Worm (Caenorhabditis elegans) whole organism, late embryonic: ENCODE results near the gene F19C6.4.

Source experiments
- C08G9.2 ChIP-seq: sonication (generic microtip); optimal IDR thresholded peaks from 2 replicates; lab custom pipeline; 2016; ENCODE audit warnings: mild to moderate bottlenecking, missing genetic modification characterization, moderate library complexity, missing compliant biosample characterization
- C38D4.7 ChIP-seq: fragments of 200-800 bp; sonication (Bioruptor generic); optimal IDR thresholded peaks from 2 replicates; lab custom pipeline; 2018; ENCODE audit warnings: mild to moderate bottlenecking, missing genetic modification characterization, moderate library complexity, missing compliant biosample characterization
- F13H6.1 ChIP-seq: sonication (generic microtip); optimal IDR thresholded peaks from 2 replicates; lab custom pipeline; 2016; ENCODE audit warnings: missing genetic modification characterization, missing compliant biosample characterization
- K02D7.2 ChIP-seq: sonication (generic microtip); optimal IDR thresholded peaks from 2 replicates; lab custom pipeline; 2017; ENCODE audit warnings: mild to moderate bottlenecking, missing genetic modification characterization, missing compliant biosample characterization
- T23F11.4 ChIP-seq: fragments of 200-800 bp; sonication (Bioruptor generic); optimal IDR thresholded peaks from 2 replicates; lab custom pipeline; 2018; ENCODE audit warnings: mild to moderate bottlenecking, missing genetic modification characterization, missing compliant biosample characterization
- Y22D7AL.16 ChIP-seq: sonication (generic microtip); optimal IDR thresholded peaks from 2 replicates; lab custom pipeline; 2016; ENCODE audit warnings: missing genetic modification characterization, missing compliant biosample characterization
- ama-1 ChIP-seq: fragments of 150-350 bp; optimal IDR thresholded peaks from 2 replicates; lab custom pipeline; 2014
- ceh-14 ChIP-seq: sonication (generic microtip); optimal IDR thresholded peaks from 2 replicates; lab custom pipeline; 2016; ENCODE audit warnings: missing genotype, missing genetic modification characterization, missing compliant biosample characterization
- ceh-18 ChIP-seq: sonication (generic microtip); optimal IDR thresholded peaks from 2 replicates; lab custom pipeline; 2016; ENCODE audit warnings: missing genetic modification characterization, missing compliant biosample characterization
- ceh-19 ChIP-seq: fragments of 200-800 bp; sonication (Bioruptor generic); optimal IDR thresholded peaks from 2 replicates; lab custom pipeline; 2018; ENCODE audit warnings: mild to moderate bottlenecking, missing genetic modification characterization, missing compliant biosample characterization
- ceh-22 ChIP-seq: sonication (generic microtip); optimal IDR thresholded peaks from 2 replicates; lab custom pipeline; 2017; ENCODE audit warnings: missing biosample characterization, missing genetic modification characterization
- ceh-24 ChIP-seq: sonication (generic microtip); optimal IDR thresholded peaks from 2 replicates; lab custom pipeline; 2016; ENCODE audit warnings: mild to moderate bottlenecking, missing genetic modification characterization, missing compliant biosample characterization
- ceh-31 ChIP-seq: sonication (generic microtip); optimal IDR thresholded peaks from 2 replicates; lab custom pipeline; 2016; ENCODE audit warnings: missing genetic modification characterization, missing compliant biosample characterization
- ceh-34 ChIP-seq: sonication (generic microtip); optimal IDR thresholded peaks from 2 replicates; lab custom pipeline; 2016; ENCODE audit warnings: mild to moderate bottlenecking, missing genetic modification characterization, missing compliant biosample characterization
- ceh-45 ChIP-seq: fragments of 200-800 bp; sonication (Bioruptor generic); IDR thresholded peaks from 2 replicates; pipeline ENCODE4 v1.3.6; 2022; ENCODE audit warnings: missing genetic modification reagents, missing genetic modification characterization, missing compliant biosample characterization
- ceh-48 ChIP-seq: sonication (generic microtip); optimal IDR thresholded peaks from 2 replicates; lab custom pipeline; 2016; ENCODE audit warnings: missing genetic modification characterization, inconsistent platforms, missing compliant biosample characterization
- dmd-4 ChIP-seq: sonication (generic microtip); optimal IDR thresholded peaks from 2 replicates; lab custom pipeline; 2016; ENCODE audit warnings: borderline replicate concordance, missing genetic modification characterization, missing compliant biosample characterization
- dve-1 ChIP-seq: sonication (generic microtip); optimal IDR thresholded peaks from 2 replicates; lab custom pipeline; 2017; ENCODE audit warnings: antibody characterized with exemption, mild to moderate bottlenecking, missing genetic modification characterization, missing compliant biosample characterization
- elt-2 ChIP-seq: sonication (generic microtip); optimal IDR thresholded peaks from 2 replicates; lab custom pipeline; 2016; ENCODE audit warnings: missing genetic modification reagents, missing genetic modification characterization, missing compliant biosample characterization
- elt-4 ChIP-seq: sonication (generic microtip); optimal IDR thresholded peaks from 2 replicates; lab custom pipeline; 2016; ENCODE audit warnings: missing genetic modification characterization, missing compliant biosample characterization
- ets-4 ChIP-seq: sonication (generic microtip); optimal IDR thresholded peaks from 2 replicates; lab custom pipeline; 2016; ENCODE audit warnings: missing genetic modification characterization, missing compliant biosample characterization
- fax-1 ChIP-seq: sonication (generic microtip); optimal IDR thresholded peaks from 2 replicates; lab custom pipeline; 2016; ENCODE audit warnings: missing genotype, missing genetic modification characterization, missing compliant biosample characterization
- fkh-6 ChIP-seq: sonication (generic microtip); optimal IDR thresholded peaks from 2 replicates; lab custom pipeline; 2016; ENCODE audit warnings: missing genetic modification characterization, missing compliant biosample characterization
- hlh-13 ChIP-seq: fragments of 200-800 bp; sonication (Bioruptor generic); optimal IDR thresholded peaks from 2 replicates; lab custom pipeline; 2018; ENCODE audit warnings: mild to moderate bottlenecking, missing genetic modification characterization, missing compliant biosample characterization
- hlh-15 ChIP-seq: sonication (generic microtip); optimal IDR thresholded peaks from 2 replicates; lab custom pipeline; 2016; ENCODE audit warnings: missing genetic modification characterization, missing compliant biosample characterization
- hlh-30 ChIP-seq: sonication (generic microtip); optimal IDR thresholded peaks from 2 replicates; lab custom pipeline; 2017; ENCODE audit warnings: antibody characterized with exemption, missing genetic modification characterization, missing compliant biosample characterization; ENCODE audit not compliant: insufficient read depth
- hlh-8 ChIP-seq: sonication (generic microtip); optimal IDR thresholded peaks from 2 replicates; lab custom pipeline; 2016; ENCODE audit warnings: missing genotype, missing genetic modification characterization, missing compliant biosample characterization
- lin-11 ChIP-seq: fragments of 200-800 bp; sonication (Bioruptor generic); optimal IDR thresholded peaks from 2 replicates; lab custom pipeline; 2018; ENCODE audit warnings: mild to moderate bottlenecking, missing genetic modification characterization, missing compliant biosample characterization
- madf-2 ChIP-seq: sonication (generic microtip); optimal IDR thresholded peaks from 2 replicates; lab custom pipeline; 2017; ENCODE audit warnings: missing genetic modification characterization, missing compliant biosample characterization
- mec-3 ChIP-seq: sonication (generic microtip); optimal IDR thresholded peaks from 2 replicates; lab custom pipeline; 2016; ENCODE audit warnings: borderline replicate concordance, missing genetic modification characterization, missing compliant biosample characterization
- nfya-1 ChIP-seq: sonication (generic microtip); optimal IDR thresholded peaks from 2 replicates; lab custom pipeline; 2017; ENCODE audit warnings: missing genetic modification characterization, mild to moderate bottlenecking, missing compliant biosample characterization, antibody characterized with exemption, moderate library complexity
- nhr-11 ChIP-seq: fragments of 150-350 bp; optimal IDR thresholded peaks from 2 replicates; lab custom pipeline; 2014; ENCODE audit warnings: missing biosample characterization, missing genetic modification characterization
- nhr-232 ChIP-seq: sonication (generic microtip); optimal IDR thresholded peaks from 2 replicates; lab custom pipeline; 2016; ENCODE audit warnings: missing genetic modification characterization, missing compliant biosample characterization
- npax-4 ChIP-seq: sonication (generic microtip); optimal IDR thresholded peaks from 2 replicates; lab custom pipeline; 2016; ENCODE audit warnings: missing genetic modification characterization, missing compliant biosample characterization
- pat-9 ChIP-seq: fragments of 200-800 bp; sonication (Bioruptor generic); optimal IDR thresholded peaks from 2 replicates; lab custom pipeline; 2018; ENCODE audit warnings: mild to moderate bottlenecking, missing genetic modification characterization, moderate library complexity, missing compliant biosample characterization
- pqm-1 ChIP-seq: sonication (generic microtip); optimal IDR thresholded peaks from 2 replicates; lab custom pipeline; 2016; ENCODE audit warnings: missing genetic modification characterization, missing compliant biosample characterization
- pros-1 ChIP-seq: fragments of 150-350 bp; optimal IDR thresholded peaks from 2 replicates; lab custom pipeline; 2014; ENCODE audit warnings: missing biosample characterization, missing genetic modification reagents, missing genetic modification characterization
- sdc-2 ChIP-seq: sonication (generic microtip); optimal IDR thresholded peaks from 2 replicates; lab custom pipeline; 2016; ENCODE audit warnings: missing genotype, missing genetic modification characterization, missing compliant biosample characterization
- sox-2 ChIP-seq: fragments of 200-800 bp; sonication (Bioruptor generic); IDR thresholded peaks from 2 replicates; pipeline ENCODE4 v1.3.6; 2022; ENCODE audit warnings: missing genetic modification reagents, missing genetic modification characterization, missing compliant biosample characterization
- sox-4 ChIP-seq: sonication (generic microtip); optimal IDR thresholded peaks from 2 replicates; lab custom pipeline; 2017; ENCODE audit warnings: mild to moderate bottlenecking, missing genetic modification characterization, inconsistent platforms, missing compliant biosample characterization
- syd-9 ChIP-seq: sonication (generic microtip); optimal IDR thresholded peaks from 2 replicates; lab custom pipeline; 2016; ENCODE audit warnings: mild to moderate bottlenecking, missing genetic modification characterization, moderate library complexity, missing compliant biosample characterization
- ttx-3 ChIP-seq: sonication (generic microtip); optimal IDR thresholded peaks from 2 replicates; lab custom pipeline; 2016; ENCODE audit warnings: missing genetic modification reagents, missing genetic modification characterization, missing compliant biosample characterization
- unc-3 ChIP-seq, 2 experiments: fragments of 200-800 bp in 1 of 2; sonication (Bioruptor generic) in 1 of 2; sonication (generic microtip) in 1 of 2; conservative IDR thresholded peaks in 1 of 2; optimal IDR thresholded peaks in 1 of 2; 2 replicates each; pipeline versions ENCODE4 v1.3.6 to Lab custom; 2016 to 2022; ENCODE audit warnings: missing compliant biosample characterization in 2 of 2, missing genetic modification characterization in 2 of 2, missing genetic modification reagents in 1 of 2
- unc-42 ChIP-seq: sonication (generic microtip); optimal IDR thresholded peaks from 2 replicates; lab custom pipeline; 2016; ENCODE audit warnings: missing genotype, missing genetic modification characterization, missing compliant biosample characterization
- unc-55 ChIP-seq: sonication (generic microtip); optimal IDR thresholded peaks from 2 replicates; lab custom pipeline; 2017; ENCODE audit warnings: missing biosample characterization, missing genetic modification reagents, missing genetic modification characterization
- zip-5 ChIP-seq: sonication (generic microtip); optimal IDR thresholded peaks from 2 replicates; lab custom pipeline; 2016; ENCODE audit warnings: missing genetic modification characterization, missing compliant biosample characterization
- ztf-16 ChIP-seq: sonication (generic microtip); optimal IDR thresholded peaks from 2 replicates; lab custom pipeline; 2017; ENCODE audit warnings: missing genetic modification characterization, missing compliant biosample characterization

F19C6.4 gene

DNA sequence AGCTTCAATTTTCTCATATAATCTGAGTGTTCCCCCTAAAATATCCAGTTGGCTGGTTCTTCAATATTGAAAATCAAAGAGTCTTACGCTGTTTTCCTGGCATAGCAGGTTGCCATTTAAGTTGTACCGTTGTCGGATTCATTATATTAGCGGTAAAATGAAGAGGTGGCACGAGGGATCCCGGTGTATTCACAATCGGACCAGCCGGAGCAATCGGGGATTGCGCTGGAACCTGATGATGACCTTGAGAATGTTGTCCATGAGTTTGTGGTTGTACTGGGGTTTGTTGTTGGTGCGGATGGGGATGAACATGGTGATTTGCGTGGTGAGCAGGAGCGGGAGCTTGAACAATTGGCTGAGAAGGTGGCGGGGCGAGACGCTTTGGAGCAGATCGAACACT is 26.6 kb upstream of the F19C6.4 start:
- no peak for TF ChIP-seq syd-9 (tag; lab: Kevin White, UChicago)
- TF ChIP-seq zip-5, result no peak
- no peak for TF ChIP-seq hlh-13 (GFP tag; lab: Kevin White, UChicago)
- no peak for TF ChIP-seq pat-9 (tag; lab: Kevin White, UChicago)
- TF ChIP-seq elt-4 (tag; lab: Kevin White, UChicago), result no peak
- no peak for TF ChIP-seq nfya-1 (tag; lab: Kevin White, UChicago)
- TF ChIP-seq ceh-14, result no peak
- no peak for TF ChIP-seq ama-1 (lab: Kevin White, UChicago)
- TF ChIP-seq nhr-232 (tag; lab: Kevin White, UChicago), result no peak
- no peak for TF ChIP-seq ceh-45
- no peak for TF ChIP-seq pqm-1 (tag; lab: Kevin White, UChicago)
- TF ChIP-seq pros-1 (tag; lab: Kevin White, UChicago), result no peak
- no peak for TF ChIP-seq madf-2
- no peak for TF ChIP-seq C38D4.7 (GFP tag; lab: Kevin White, UChicago)
- no peak for TF ChIP-seq hlh-15
- no peak for TF ChIP-seq sox-4
- no peak for TF ChIP-seq ceh-34 (tag; lab: Kevin White, UChicago)
- TF ChIP-seq ceh-22, result no peak
- no peak for TF ChIP-seq ceh-19 (GFP tag; lab: Kevin White, UChicago)
- TF ChIP-seq unc-42 (tag; lab: Kevin White, UChicago), result no peak

DNA sequence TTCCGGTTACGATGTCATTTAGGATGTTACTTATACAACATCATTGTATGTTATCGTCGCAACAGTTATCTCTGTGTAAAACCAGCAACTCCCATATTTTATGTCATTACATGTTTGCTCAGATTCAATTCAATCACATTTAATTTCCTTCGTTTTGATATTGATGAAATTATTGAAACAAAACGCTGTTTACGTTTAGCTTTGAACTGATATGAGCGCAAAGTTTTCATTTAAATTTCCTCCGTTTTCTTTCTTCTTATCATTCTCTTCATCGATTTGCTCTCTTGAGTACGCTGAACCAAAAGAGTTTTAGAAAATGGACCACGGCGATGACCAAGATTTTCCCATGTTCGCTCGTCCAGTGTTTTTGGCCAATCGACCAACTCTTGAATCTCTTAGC is 13.0 kb upstream of the F19C6.4 start, which contains the start of gene sek-6:
TSS of gene sek-6 (plus strand) at position 315 of the 400 bp plus-strand sequence.
- TF ChIP-seq ets-4 (tag; lab: Kevin White, UChicago), result no peak
- no peak for TF ChIP-seq hlh-30 (tag; lab: Kevin White, UChicago)
- TF ChIP-seq dmd-4 (tag; lab: Kevin White, UChicago), result no peak
- no peak for TF ChIP-seq mec-3 (tag; lab: Kevin White, UChicago)
- no peak for TF ChIP-seq ceh-19 (GFP tag; lab: Kevin White, UChicago)
- TF ChIP-seq elt-4 (tag; lab: Kevin White, UChicago), result no peak
- TF ChIP-seq sox-2 (GFP tag; lab: Robert Waterston, UW), result no peak
- TF ChIP-seq ztf-16 (tag; lab: Kevin White, UChicago), result no peak
- TF ChIP-seq ceh-18 (tag; lab: Kevin White, UChicago), result no peak
- TF ChIP-seq ttx-3, result no peak
- no peak for TF ChIP-seq nhr-11 (tag; lab: Kevin White, UChicago)
- TF ChIP-seq ceh-45, result no peak
- no peak for TF ChIP-seq npax-4 (tag; lab: Kevin White, UChicago)

DNA sequence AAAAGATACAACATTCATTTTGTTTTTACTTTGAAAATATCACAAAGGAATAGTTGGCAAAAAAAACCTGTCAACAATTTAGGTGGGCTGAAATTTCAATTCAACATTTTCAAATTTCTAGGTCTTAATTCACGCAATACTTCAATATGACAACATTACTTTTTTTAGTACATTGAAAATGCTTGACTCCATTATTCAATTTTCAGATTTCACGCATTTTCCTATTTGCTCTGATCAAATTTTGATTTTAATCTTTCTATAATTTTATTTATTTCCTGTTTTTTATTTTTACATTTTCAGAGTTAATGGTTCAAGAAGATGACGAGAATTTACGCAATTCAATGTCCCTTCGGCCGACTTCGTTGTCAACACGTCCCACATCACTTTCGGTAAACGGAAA is 9.7 kb upstream of the F19C6.4 start, which contains the start of gene mkk-4:
TSS of gene mkk-4 (plus strand) at position 301 of the 400 bp plus-strand sequence.
- no peak for TF ChIP-seq sdc-2
- TF ChIP-seq hlh-8, result no peak
- TF ChIP-seq syd-9 (tag; lab: Kevin White, UChicago), result no peak
- no peak for TF ChIP-seq fkh-6
- TF ChIP-seq, all 69 proteins: peak for 0

DNA sequence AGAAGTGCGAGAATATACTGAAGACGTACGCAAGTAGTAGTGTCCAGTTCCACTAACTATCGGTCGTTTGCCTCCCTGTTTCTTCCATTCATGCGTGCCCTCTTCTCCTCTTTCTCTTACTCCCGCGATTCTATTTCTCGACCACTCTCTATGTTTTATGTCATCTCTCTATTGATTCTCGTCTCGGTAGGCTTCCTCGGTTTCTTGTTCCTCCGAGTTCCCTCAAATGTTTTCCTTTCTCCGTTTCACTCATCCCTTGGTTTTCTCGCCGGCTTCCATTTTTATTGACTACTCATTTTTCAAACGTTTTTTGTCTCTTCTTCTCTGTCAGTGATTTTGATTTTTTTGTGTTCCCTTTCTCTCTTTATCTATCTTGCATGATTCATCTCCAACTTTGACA is 8.5 kb upstream of the F19C6.4 start:
- TF ChIP-seq C08G9.2 (tag; lab: Kevin White, UChicago) (no peak), ceh-34 (tag; lab: Kevin White, UChicago) (peak; percentile 64), K02D7.2 (tag; lab: Kevin White, UChicago) (no peak), unc-3 (GFP tag; conservative IDR thresholded peaks at IDR 0.05; lab: Robert Waterston, UW) (no peak), unc-3 (tag; optimal IDR thresholded peaks at IDR 0.05; lab: Kevin White, UChicago) (no peak), T23F11.4 (GFP tag; lab: Kevin White, UChicago) (no peak), unc-42 (tag; lab: Kevin White, UChicago) (peak; percentile 61), ceh-24 (no peak), lin-11 (no peak), pqm-1 (tag; lab: Kevin White, UChicago) (no peak), Y22D7AL.16 (no peak), elt-2 (tag; lab: Kevin White, UChicago) (no peak), F13H6.1 (peak; percentile 0), dve-1 (tag; lab: Kevin White, UChicago) (no peak), ceh-31 (tag; lab: Kevin White, UChicago) (peak; percentile 46), zip-5 (no peak), ceh-18 (tag; lab: Kevin White, UChicago) (peak; percentile 65), fax-1 (tag; lab: Kevin White, UChicago) (no peak), ceh-48 (tag; lab: Kevin White, UChicago) (peak; percentile 60), nhr-11 (tag; lab: Kevin White, UChicago) (no peak), elt-4 (tag; lab: Kevin White, UChicago) (no peak), madf-2 (peak; percentile 4), unc-55 (GFP tag; lab: Kevin White, UChicago) (peak; percentile 10), dmd-4 (tag; lab: Kevin White, UChicago) (no peak)
